Worm (Caenorhabditis elegans) whole organism, late embryonic: ENCODE measurements around the gene C06E4.5.

Experiments used
- F13H6.1 ChIP-seq: sonication (generic microtip); optimal IDR thresholded peaks from 2 replicates; lab custom pipeline; 2016; ENCODE audit warnings: missing genetic modification characterization, missing compliant biosample characterization
- K02D7.2 ChIP-seq: sonication (generic microtip); optimal IDR thresholded peaks from 2 replicates; lab custom pipeline; 2017; ENCODE audit warnings: mild to moderate bottlenecking, missing genetic modification characterization, missing compliant biosample characterization
- K09A11.1 ChIP-seq: sonication (generic microtip); optimal IDR thresholded peaks from 2 replicates; lab custom pipeline; 2017; ENCODE audit warnings: antibody characterized with exemption, mild to moderate bottlenecking, missing genetic modification characterization, missing compliant biosample characterization; ENCODE audit not compliant: insufficient read depth
- T23F11.4 ChIP-seq: fragments of 200-800 bp; sonication (Bioruptor generic); optimal IDR thresholded peaks from 2 replicates; lab custom pipeline; 2018; ENCODE audit warnings: mild to moderate bottlenecking, missing genetic modification characterization, missing compliant biosample characterization
- Y22D7AL.16 ChIP-seq: sonication (generic microtip); optimal IDR thresholded peaks from 2 replicates; lab custom pipeline; 2016; ENCODE audit warnings: missing genetic modification characterization, missing compliant biosample characterization
- ahr-1 ChIP-seq: sonication (generic microtip); optimal IDR thresholded peaks from 2 replicates; lab custom pipeline; 2016; ENCODE audit warnings: missing genetic modification characterization, missing compliant biosample characterization
- ama-1 ChIP-seq: fragments of 150-350 bp; optimal IDR thresholded peaks from 2 replicates; lab custom pipeline; 2014
- ceh-14 ChIP-seq: sonication (generic microtip); optimal IDR thresholded peaks from 2 replicates; lab custom pipeline; 2016; ENCODE audit warnings: missing genotype, missing genetic modification characterization, missing compliant biosample characterization
- ceh-18 ChIP-seq: sonication (generic microtip); optimal IDR thresholded peaks from 2 replicates; lab custom pipeline; 2016; ENCODE audit warnings: missing genetic modification characterization, missing compliant biosample characterization
- ceh-19 ChIP-seq: fragments of 200-800 bp; sonication (Bioruptor generic); optimal IDR thresholded peaks from 2 replicates; lab custom pipeline; 2018; ENCODE audit warnings: mild to moderate bottlenecking, missing genetic modification characterization, missing compliant biosample characterization
- ceh-2 ChIP-seq: sonication (generic microtip); optimal IDR thresholded peaks from 2 replicates; lab custom pipeline; 2016; ENCODE audit warnings: missing genotype, missing genetic modification characterization, missing compliant biosample characterization
- ceh-24 ChIP-seq: sonication (generic microtip); optimal IDR thresholded peaks from 2 replicates; lab custom pipeline; 2016; ENCODE audit warnings: mild to moderate bottlenecking, missing genetic modification characterization, missing compliant biosample characterization
- ceh-30 ChIP-seq: fragments of 150-350 bp; optimal IDR thresholded peaks from 2 replicates; lab custom pipeline; 2014; ENCODE audit warnings: missing biosample characterization, missing genetic modification characterization
- ceh-31 ChIP-seq: sonication (generic microtip); optimal IDR thresholded peaks from 2 replicates; lab custom pipeline; 2016; ENCODE audit warnings: missing genetic modification characterization, missing compliant biosample characterization
- che-1 ChIP-seq: sonication (generic microtip); optimal IDR thresholded peaks from 2 replicates; lab custom pipeline; 2016; ENCODE audit warnings: mild to moderate bottlenecking, missing genetic modification characterization, missing compliant biosample characterization
- dmd-4 ChIP-seq: sonication (generic microtip); optimal IDR thresholded peaks from 2 replicates; lab custom pipeline; 2016; ENCODE audit warnings: borderline replicate concordance, missing genetic modification characterization, missing compliant biosample characterization
- dve-1 ChIP-seq: sonication (generic microtip); optimal IDR thresholded peaks from 2 replicates; lab custom pipeline; 2017; ENCODE audit warnings: antibody characterized with exemption, mild to moderate bottlenecking, missing genetic modification characterization, missing compliant biosample characterization
- ets-4 ChIP-seq: sonication (generic microtip); optimal IDR thresholded peaks from 2 replicates; lab custom pipeline; 2016; ENCODE audit warnings: missing genetic modification characterization, missing compliant biosample characterization
- eyg-1 ChIP-seq: sonication (generic microtip); optimal IDR thresholded peaks from 2 replicates; lab custom pipeline; 2016; ENCODE audit warnings: missing genotype, missing genetic modification characterization, missing compliant biosample characterization
- fax-1 ChIP-seq: sonication (generic microtip); optimal IDR thresholded peaks from 2 replicates; lab custom pipeline; 2016; ENCODE audit warnings: missing genotype, missing genetic modification characterization, missing compliant biosample characterization
- fkh-10 ChIP-seq: fragments of 150-350 bp; optimal IDR thresholded peaks from 2 replicates; lab custom pipeline; 2014; ENCODE audit warnings: missing biosample characterization, missing genetic modification reagents, missing genetic modification characterization
- fkh-6 ChIP-seq: sonication (generic microtip); optimal IDR thresholded peaks from 2 replicates; lab custom pipeline; 2016; ENCODE audit warnings: missing genetic modification characterization, missing compliant biosample characterization
- gmeb-2 ChIP-seq: sonication (generic microtip); optimal IDR thresholded peaks from 2 replicates; lab custom pipeline; 2016; ENCODE audit warnings: missing genetic modification characterization, inconsistent platforms, missing compliant biosample characterization
- hlh-13 ChIP-seq: fragments of 200-800 bp; sonication (Bioruptor generic); optimal IDR thresholded peaks from 2 replicates; lab custom pipeline; 2018; ENCODE audit warnings: mild to moderate bottlenecking, missing genetic modification characterization, missing compliant biosample characterization
- hlh-15 ChIP-seq: sonication (generic microtip); optimal IDR thresholded peaks from 2 replicates; lab custom pipeline; 2016; ENCODE audit warnings: missing genetic modification characterization, missing compliant biosample characterization
- hlh-30 ChIP-seq: sonication (generic microtip); optimal IDR thresholded peaks from 2 replicates; lab custom pipeline; 2017; ENCODE audit warnings: antibody characterized with exemption, missing genetic modification characterization, missing compliant biosample characterization; ENCODE audit not compliant: insufficient read depth
- hlh-6 ChIP-seq: sonication (generic microtip); optimal IDR thresholded peaks from 2 replicates; lab custom pipeline; 2016; ENCODE audit warnings: missing genotype, missing genetic modification characterization, missing compliant biosample characterization
- hlh-8 ChIP-seq: sonication (generic microtip); optimal IDR thresholded peaks from 2 replicates; lab custom pipeline; 2016; ENCODE audit warnings: missing genotype, missing genetic modification characterization, missing compliant biosample characterization
- mec-3 ChIP-seq: sonication (generic microtip); optimal IDR thresholded peaks from 2 replicates; lab custom pipeline; 2016; ENCODE audit warnings: borderline replicate concordance, missing genetic modification characterization, missing compliant biosample characterization
- nfya-1 ChIP-seq: sonication (generic microtip); optimal IDR thresholded peaks from 2 replicates; lab custom pipeline; 2017; ENCODE audit warnings: missing genetic modification characterization, mild to moderate bottlenecking, missing compliant biosample characterization, antibody characterized with exemption, moderate library complexity
- nhr-232 ChIP-seq: sonication (generic microtip); optimal IDR thresholded peaks from 2 replicates; lab custom pipeline; 2016; ENCODE audit warnings: missing genetic modification characterization, missing compliant biosample characterization
- npax-4 ChIP-seq: sonication (generic microtip); optimal IDR thresholded peaks from 2 replicates; lab custom pipeline; 2016; ENCODE audit warnings: missing genetic modification characterization, missing compliant biosample characterization
- odd-2 ChIP-seq: sonication (generic microtip); optimal IDR thresholded peaks from 2 replicates; lab custom pipeline; 2017; ENCODE audit warnings: antibody characterized with exemption, mild to moderate bottlenecking, missing genetic modification characterization, missing compliant biosample characterization
- pag-3 ChIP-seq: sonication (generic microtip); optimal IDR thresholded peaks from 2 replicates; lab custom pipeline; 2016; ENCODE audit warnings: missing compliant biosample characterization, missing genetic modification characterization, borderline replicate concordance
- pha-2 ChIP-seq: sonication (generic microtip); optimal IDR thresholded peaks from 2 replicates; lab custom pipeline; 2017; ENCODE audit warnings: mild to moderate bottlenecking, missing genetic modification characterization, missing compliant biosample characterization
- pqm-1 ChIP-seq: sonication (generic microtip); optimal IDR thresholded peaks from 2 replicates; lab custom pipeline; 2016; ENCODE audit warnings: missing genetic modification characterization, missing compliant biosample characterization
- ref-2 ChIP-seq: sonication (generic microtip); optimal IDR thresholded peaks from 2 replicates; lab custom pipeline; 2016; ENCODE audit warnings: missing genetic modification characterization, missing compliant biosample characterization
- rnt-1 ChIP-seq: sonication (generic microtip); optimal IDR thresholded peaks from 2 replicates; lab custom pipeline; 2016; ENCODE audit warnings: missing genetic modification characterization, missing compliant biosample characterization
- sox-2 ChIP-seq: fragments of 200-800 bp; sonication (Bioruptor generic); IDR thresholded peaks from 2 replicates; pipeline ENCODE4 v1.3.6; 2022; ENCODE audit warnings: missing genetic modification reagents, missing genetic modification characterization, missing compliant biosample characterization
- sox-4 ChIP-seq: sonication (generic microtip); optimal IDR thresholded peaks from 2 replicates; lab custom pipeline; 2017; ENCODE audit warnings: mild to moderate bottlenecking, missing genetic modification characterization, inconsistent platforms, missing compliant biosample characterization
- tbx-2 ChIP-seq: sonication (generic microtip); optimal IDR thresholded peaks from 2 replicates; lab custom pipeline; 2016; ENCODE audit warnings: missing genetic modification characterization, missing compliant biosample characterization
- unc-3 ChIP-seq, 2 experiments: fragments of 200-800 bp in 1 of 2; sonication (Bioruptor generic) in 1 of 2; sonication (generic microtip) in 1 of 2; conservative IDR thresholded peaks in 1 of 2; optimal IDR thresholded peaks in 1 of 2; 2 replicates each; pipeline versions ENCODE4 v1.3.6 to Lab custom; 2016 to 2022; ENCODE audit warnings: missing compliant biosample characterization in 2 of 2, missing genetic modification characterization in 2 of 2, missing genetic modification reagents in 1 of 2
- unc-42 ChIP-seq: sonication (generic microtip); optimal IDR thresholded peaks from 2 replicates; lab custom pipeline; 2016; ENCODE audit warnings: missing genotype, missing genetic modification characterization, missing compliant biosample characterization
- unc-55 ChIP-seq: sonication (generic microtip); optimal IDR thresholded peaks from 2 replicates; lab custom pipeline; 2017; ENCODE audit warnings: missing biosample characterization, missing genetic modification reagents, missing genetic modification characterization
- unc-86 ChIP-seq: sonication (generic microtip); optimal IDR thresholded peaks from 2 replicates; lab custom pipeline; 2016; ENCODE audit warnings: missing genetic modification characterization, missing compliant biosample characterization

C06E4.5 gene

ce11 chrIV:7219398-7220087 lies 35.2 kb upstream of the C06E4.5 start, which contains the start of the genes glb-23 and R13A1.1:
Gene glb-23, minus strand, starts transcription at chrIV:7219498.
Gene R13A1.1, plus strand, starts transcription at chrIV:7220037.
- TF ChIP-seq nhr-232 (tag; lab: Kevin White, UChicago) (no peak), hlh-8 (tag; lab: Kevin White, UChicago) (no peak), fkh-10 (GFP tag; lab: Kevin White, UChicago) (no peak), ama-1 (lab: Kevin White, UChicago) (no peak), ahr-1 (no peak), Y22D7AL.16 (no peak), tbx-2 (tag; lab: Kevin White, UChicago) (no peak), ceh-24 (tag; lab: Kevin White, UChicago) (no peak), fkh-6 (tag; lab: Kevin White, UChicago) (no peak), ets-4 (no peak), ceh-31 (tag; lab: Kevin White, UChicago) (no peak), dve-1 (tag; lab: Kevin White, UChicago) (no peak), F13H6.1 (tag; lab: Kevin White, UChicago) (no peak), odd-2 (no peak), pag-3 (tag; lab: Kevin White, UChicago) (no peak), fax-1 (no peak)
- TF ChIP-seq, all 69 proteins: peak for 0

ce11 chrIV:7222088-7222487 lies 32.7 kb upstream of the C06E4.5 start:
- TF ChIP-seq ceh-18 (tag; lab: Kevin White, UChicago) (no peak), hlh-13 (no peak), unc-42 (tag; lab: Kevin White, UChicago) (peak; percentile 66)

DNA sequence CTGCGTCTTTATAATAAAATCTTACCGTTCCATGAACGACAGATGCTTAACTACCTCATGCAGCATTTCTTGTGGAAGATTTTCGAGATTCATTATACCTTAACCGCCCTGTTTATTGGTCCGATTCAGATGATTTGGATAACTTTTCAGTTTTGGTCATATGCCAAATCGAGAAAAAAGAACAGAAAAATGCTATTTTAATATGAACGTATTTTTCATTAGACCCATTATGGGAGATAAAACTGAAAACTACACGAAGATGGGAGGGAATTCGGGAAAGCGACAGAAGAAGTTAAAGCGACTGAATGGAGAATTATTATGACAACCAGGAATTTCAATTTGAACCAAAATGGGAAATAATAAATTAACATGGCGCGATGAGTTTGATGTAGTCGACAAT lies 27.7 kb upstream of the C06E4.5 start, which contains the start of gene R13A1.10:
TSS of gene R13A1.10 (minus strand) at position 101 of the 400 bp plus-strand sequence.
- TF ChIP-seq pha-2 (tag; lab: Kevin White, UChicago) (no peak), Y22D7AL.16 (no peak), pqm-1 (tag; lab: Kevin White, UChicago) (no peak), gmeb-2 (no peak), hlh-8 (tag; lab: Kevin White, UChicago) (no peak), T23F11.4 (GFP tag; lab: Kevin White, UChicago) (no peak), ets-4 (no peak), ceh-18 (tag; lab: Kevin White, UChicago) (no peak), ceh-2 (tag; lab: Kevin White, UChicago) (no peak), npax-4 (no peak), hlh-6 (tag; lab: Kevin White, UChicago) (no peak)

ce11 chrIV:7228208-7228607 lies 26.6 kb upstream of the C06E4.5 start, which contains the start of gene D2024.5:
Gene D2024.5, minus strand, starts transcription at chrIV:7228308.
- TF ChIP-seq T23F11.4 (GFP tag; lab: Kevin White, UChicago) (no peak), unc-42 (tag; lab: Kevin White, UChicago) (no peak), hlh-15 (tag; lab: Kevin White, UChicago) (no peak), unc-55 (GFP tag; lab: Kevin White, UChicago) (no peak), ceh-30 (tag; lab: Kevin White, UChicago) (no peak), sox-2 (GFP tag; lab: Robert Waterston, UW) (no peak), dve-1 (tag; lab: Kevin White, UChicago) (no peak), K09A11.1 (no peak), sox-4 (tag; lab: Kevin White, UChicago) (no peak), fax-1 (no peak), nfya-1 (no peak), ets-4 (no peak)

- TF ChIP-seq ceh-14 (tag; lab: Kevin White, UChicago) = peak; percentile 62
- TF ChIP-seq npax-4 = no peak
- TF ChIP-seq ref-2 (tag; lab: Kevin White, UChicago) = no peak
- no peak for TF ChIP-seq unc-3 (GFP tag; conservative IDR thresholded peaks at IDR 0.05; lab: Robert Waterston, UW)
- peak; percentile 37 for TF ChIP-seq unc-3 (tag; optimal IDR thresholded peaks at IDR 0.05; lab: Kevin White, UChicago)
- TF ChIP-seq che-1 (tag; lab: Kevin White, UChicago) = no peak
- TF ChIP-seq unc-86 = peak; percentile 3
- peak; percentile 47 for TF ChIP-seq rnt-1 (tag; lab: Kevin White, UChicago)
- TF ChIP-seq hlh-30 (tag; lab: Kevin White, UChicago) = no peak
- TF ChIP-seq eyg-1 (tag; lab: Kevin White, UChicago) = no peak
- TF ChIP-seq dmd-4 (tag; lab: Kevin White, UChicago) = no peak
- no peak for TF ChIP-seq mec-3 (tag; lab: Kevin White, UChicago)
- no peak for TF ChIP-seq K02D7.2 (tag; lab: Kevin White, UChicago)
- TF ChIP-seq ceh-19 (GFP tag; lab: Kevin White, UChicago) = no peak
- no peak for TF ChIP-seq gmeb-2
Observed at ce11 chrIV:7230198-7230597, 24.6 kb upstream of the C06E4.5 start, which contains the start of gene cap-1. Gene cap-1, minus strand, starts transcription at chrIV:7230223.
